Worm (Caenorhabditis elegans) whole organism, young adult: ENCODE measurements around the gene ZC302.3.

Source experiments
- F33H1.4 ChIP-seq: fragments of 200-800 bp; sonication (Bioruptor generic); IDR thresholded peaks from 2 replicates; pipeline ENCODE4 v1.3.6; 2022; ENCODE audit warnings: missing genetic modification reagents, missing genetic modification characterization, missing compliant biosample characterization
- F37B4.10 ChIP-seq: fragments of 200-800 bp; sonication (Bioruptor generic); IDR thresholded peaks from 2 replicates; pipeline ENCODE4 v1.3.6; 2022; ENCODE audit warnings: missing genetic modification characterization, missing compliant biosample characterization
- F49E8.2 ChIP-seq: sonication (generic microtip); optimal IDR thresholded peaks from 3 replicates; lab custom pipeline; 2017; ENCODE audit warnings: missing genetic modification characterization, mild to moderate bottlenecking, missing compliant biosample characterization, antibody characterized with exemption, moderate library complexity; ENCODE audit not compliant: insufficient read depth
- F55B11.4 ChIP-seq: sonication (generic microtip); optimal IDR thresholded peaks from 2 replicates; lab custom pipeline; 2016; ENCODE audit warnings: missing compliant biosample characterization, missing genetic modification characterization, borderline replicate concordance; ENCODE audit not compliant: insufficient read depth
- Y95B8A.8 ChIP-seq: fragments of 200-800 bp; sonication (Bioruptor generic); IDR thresholded peaks from 2 replicates; pipeline ENCODE4 v1.3.6; 2022; ENCODE audit warnings: missing genetic modification reagents, missing genetic modification characterization, missing compliant biosample characterization
- ZK185.1 ChIP-seq: sonication (generic microtip); optimal IDR thresholded peaks from 2 replicates; lab custom pipeline; 2016; ENCODE audit warnings: mild to moderate bottlenecking, missing genetic modification characterization, missing compliant biosample characterization; ENCODE audit not compliant: poor library complexity, severe bottlenecking
- akir-1 ChIP-seq: fragments of 200-800 bp; sonication (Bioruptor generic); optimal IDR thresholded peaks from 2 replicates; lab custom pipeline; 2018; ENCODE audit warnings: mild to moderate bottlenecking, missing genetic modification characterization, moderate library complexity, missing compliant biosample characterization
- ama-1 ChIP-seq, 3 experiments: fragments of 150-350 bp in 1 of 3; sonication (generic microtip) in 2 of 3; optimal IDR thresholded peaks; 2 replicates each; lab custom pipeline; 2014 to 2018; ENCODE audit warnings: missing biosample characterization in 2 of 3, missing genetic modification characterization in 2 of 3, missing genetic modification reagents in 2 of 3
- bed-2 ChIP-seq: fragments of 200-800 bp; sonication (Bioruptor generic); IDR thresholded peaks from 2 replicates; pipeline ENCODE4 v1.3.6; 2022; ENCODE audit warnings: missing genetic modification reagents, missing genetic modification characterization, missing compliant biosample characterization
- cebp-2 ChIP-seq: fragments of 200-800 bp; sonication (Bioruptor generic); IDR thresholded peaks from 2 replicates; pipeline ENCODE4 v1.3.6; 2022; ENCODE audit warnings: missing genetic modification characterization, missing compliant biosample characterization
- ceh-100 ChIP-seq: fragments of 200-800 bp; sonication (Bioruptor generic); IDR thresholded peaks from 2 replicates; pipeline ENCODE4 v1.3.6; 2022; ENCODE audit warnings: missing genetic modification reagents, missing genetic modification characterization, missing compliant biosample characterization
- ceh-27 ChIP-seq: fragments of 200-800 bp; sonication (Bioruptor generic); optimal IDR thresholded peaks from 2 replicates; lab custom pipeline; 2018; ENCODE audit warnings: mild to moderate bottlenecking, missing genetic modification characterization, moderate library complexity, missing compliant biosample characterization
- chd-7 ChIP-seq: sonication (generic microtip); optimal IDR thresholded peaks from 2 replicates; lab custom pipeline; 2016; ENCODE audit warnings: mild to moderate bottlenecking, missing genetic modification characterization, moderate library complexity, missing compliant biosample characterization
- dox-1 ChIP-seq: fragments of 200-800 bp; sonication (Bioruptor generic); IDR thresholded peaks from 2 replicates; pipeline ENCODE4 v1.3.6; 2022; ENCODE audit warnings: missing genetic modification reagents, missing genetic modification characterization, missing compliant biosample characterization
- dpff-1 ChIP-seq: sonication (generic microtip); optimal IDR thresholded peaks from 2 replicates; lab custom pipeline; 2017; ENCODE audit warnings: mild to moderate bottlenecking, missing genetic modification characterization, missing compliant biosample characterization
- dpl-1 ChIP-seq: fragments of 150-350 bp; optimal IDR thresholded peaks from 2 replicates; lab custom pipeline; 2014; ENCODE audit warnings: missing biosample characterization, missing genetic modification reagents, missing genetic modification characterization
- egl-44 ChIP-seq: fragments of 200-800 bp; sonication (Bioruptor generic); IDR thresholded peaks from 2 replicates; pipeline ENCODE4 v1.3.6; 2022; ENCODE audit warnings: missing genetic modification reagents, missing genetic modification characterization, missing compliant biosample characterization
- ekl-4 ChIP-seq: fragments of 200-800 bp; sonication (Bioruptor generic); IDR thresholded peaks from 2 replicates; pipeline ENCODE4 v1.3.6; 2022; ENCODE audit warnings: missing genetic modification reagents, missing genetic modification characterization, missing compliant biosample characterization
- ets-4 ChIP-seq: fragments of 200-800 bp; sonication (Bioruptor generic); optimal IDR thresholded peaks from 2 replicates; lab custom pipeline; 2018; ENCODE audit warnings: mild to moderate bottlenecking, missing genetic modification characterization, missing compliant biosample characterization
- hmg-1.2 ChIP-seq: fragments of 200-800 bp; sonication (Bioruptor generic); IDR thresholded peaks from 2 replicates; pipeline ENCODE4 v1.3.6; 2022; ENCODE audit warnings: missing genetic modification reagents, missing genetic modification characterization, missing compliant biosample characterization
- hmg-20 ChIP-seq: fragments of 200-800 bp; sonication (Bioruptor generic); IDR thresholded peaks from 2 replicates; pipeline ENCODE4 v1.3.6; 2022; ENCODE audit warnings: missing genetic modification reagents, missing genetic modification characterization, missing compliant biosample characterization
- lag-1 ChIP-seq: fragments of 200-800 bp; sonication (Bioruptor generic); IDR thresholded peaks from 2 replicates; pipeline ENCODE4 v1.3.6; 2022; ENCODE audit warnings: missing genetic modification reagents, missing genetic modification characterization, missing compliant biosample characterization
- lin-26 ChIP-seq: fragments of 200-800 bp; sonication (Bioruptor generic); IDR thresholded peaks from 2 replicates; pipeline ENCODE4 v1.3.6; 2022; ENCODE audit warnings: missing genetic modification reagents, missing genetic modification characterization, missing compliant biosample characterization
- lir-1 ChIP-seq: fragments of 200-800 bp; sonication (Bioruptor generic); conservative IDR thresholded peaks from 2 replicates; pipeline ENCODE4 v1.3.6; 2022; ENCODE audit warnings: missing genetic modification reagents, missing genetic modification characterization, missing compliant biosample characterization
- lsy-27 ChIP-seq: sonication (generic microtip); optimal IDR thresholded peaks from 2 replicates; lab custom pipeline; 2017; ENCODE audit warnings: missing genetic modification characterization, mild to moderate bottlenecking, missing compliant biosample characterization, antibody characterized with exemption, missing genotype, borderline replicate concordance; ENCODE audit not compliant: insufficient read depth
- madf-6 ChIP-seq: fragments of 200-800 bp; sonication (Bioruptor generic); IDR thresholded peaks from 2 replicates; pipeline ENCODE4 v1.3.6; 2022; ENCODE audit warnings: missing genetic modification reagents, missing genetic modification characterization, missing compliant biosample characterization
- madf-8 ChIP-seq: fragments of 200-800 bp; sonication (Bioruptor generic); conservative IDR thresholded peaks from 2 replicates; pipeline ENCODE4 v1.3.6; 2022; ENCODE audit warnings: missing genetic modification reagents, missing genetic modification characterization, missing compliant biosample characterization
- mel-28 ChIP-seq: sonication (generic microtip); optimal IDR thresholded peaks from 2 replicates; lab custom pipeline; 2016; ENCODE audit warnings: borderline replicate concordance, mild to moderate bottlenecking, missing genetic modification characterization, missing compliant biosample characterization
- mxl-1 ChIP-seq: sonication (generic microtip); optimal IDR thresholded peaks from 2 replicates; lab custom pipeline; 2016; ENCODE audit warnings: missing genetic modification characterization, missing compliant biosample characterization
- nfya-2 ChIP-seq: fragments of 200-800 bp; sonication (Bioruptor generic); IDR thresholded peaks from 2 replicates; pipeline ENCODE4 v1.3.6; 2022; ENCODE audit warnings: missing genetic modification reagents, missing genetic modification characterization, missing compliant biosample characterization
- nhr-80 ChIP-seq: sonication (generic microtip); optimal IDR thresholded peaks from 2 replicates; lab custom pipeline; 2016; ENCODE audit warnings: missing genetic modification characterization, missing compliant biosample characterization
- pbrm-1 ChIP-seq: fragments of 200-800 bp; sonication (Bioruptor generic); IDR thresholded peaks from 2 replicates; pipeline ENCODE4 v1.3.6; 2022; ENCODE audit warnings: missing genetic modification reagents, missing genetic modification characterization, missing compliant biosample characterization
- rcor-1 ChIP-seq: fragments of 200-800 bp; sonication (Bioruptor generic); IDR thresholded peaks from 2 replicates; pipeline ENCODE4 v1.3.6; 2022; ENCODE audit warnings: missing genetic modification reagents, missing genetic modification characterization, missing compliant biosample characterization
- rec-8 ChIP-seq, 2 experiments: sonication (generic microtip); optimal IDR thresholded peaks; 2 replicates each; lab custom pipeline; 2016; ENCODE audit warnings: mild to moderate bottlenecking in 2 of 2, missing genetic modification characterization in 2 of 2, missing genetic modification reagents in 2 of 2, missing genotype in 2 of 2, missing biosample characterization in 1 of 2, missing compliant biosample characterization in 1 of 2, moderate library complexity in 1 of 2
- sdz-38 ChIP-seq: sonication (generic microtip); optimal IDR thresholded peaks from 2 replicates; lab custom pipeline; 2016; ENCODE audit warnings: missing genotype, missing genetic modification characterization, missing compliant biosample characterization
- snpc-3.4 ChIP-seq: sonication (generic microtip); optimal IDR thresholded peaks from 2 replicates; lab custom pipeline; 2017; ENCODE audit warnings: missing genetic modification characterization, mild to moderate bottlenecking, missing compliant biosample characterization, antibody characterized with exemption, moderate library complexity, missing genotype, missing genetic modification reagents
- snpc-4 ChIP-seq, 5 experiments: fragments of 150-350 bp in 1 of 5; sonication (generic microtip) in 4 of 5; optimal IDR thresholded peaks; 2 replicates each; lab custom pipeline; 2014 to 2018; ENCODE audit warnings: missing genetic modification characterization in 5 of 5, missing biosample characterization in 3 of 5, antibody characterized with exemption in 2 of 5, mild to moderate bottlenecking in 2 of 5, missing compliant biosample characterization in 2 of 5, missing genotype in 2 of 5, moderate library complexity in 2 of 5, missing genetic modification reagents in 1 of 5
- somi-1 ChIP-seq: fragments of 200-800 bp; sonication (Bioruptor generic); optimal IDR thresholded peaks from 2 replicates; lab custom pipeline; 2018; ENCODE audit warnings: mild to moderate bottlenecking, missing genetic modification characterization, missing compliant biosample characterization
- sptf-2 ChIP-seq: fragments of 200-800 bp; sonication (Bioruptor generic); optimal IDR thresholded peaks from 2 replicates; lab custom pipeline; 2018; ENCODE audit warnings: mild to moderate bottlenecking, missing genetic modification characterization, missing compliant biosample characterization
- tbp1 ChIP-seq: fragments of 200-800 bp; sonication (Bioruptor generic); optimal IDR thresholded peaks from 2 replicates; lab custom pipeline; 2018; ENCODE audit warnings: mild to moderate bottlenecking, missing genetic modification characterization, missing compliant biosample characterization
- tlf-1 ChIP-seq: fragments of 200-800 bp; sonication (Bioruptor generic); optimal IDR thresholded peaks from 2 replicates; lab custom pipeline; 2018; ENCODE audit warnings: mild to moderate bottlenecking, missing genetic modification characterization, missing compliant biosample characterization
- zfh-2 ChIP-seq: fragments of 200-800 bp; sonication (Bioruptor generic); conservative IDR thresholded peaks from 2 replicates; pipeline ENCODE4 v1.3.6; 2022; ENCODE audit warnings: missing genetic modification reagents, missing genetic modification characterization, missing compliant biosample characterization
- ztf-25 ChIP-seq: fragments of 200-800 bp; sonication (Bioruptor generic); IDR thresholded peaks from 2 replicates; pipeline ENCODE4 v1.3.6; 2022; ENCODE audit warnings: missing genetic modification reagents, missing genetic modification characterization, missing compliant biosample characterization

Gene ZC302.3

DNA sequence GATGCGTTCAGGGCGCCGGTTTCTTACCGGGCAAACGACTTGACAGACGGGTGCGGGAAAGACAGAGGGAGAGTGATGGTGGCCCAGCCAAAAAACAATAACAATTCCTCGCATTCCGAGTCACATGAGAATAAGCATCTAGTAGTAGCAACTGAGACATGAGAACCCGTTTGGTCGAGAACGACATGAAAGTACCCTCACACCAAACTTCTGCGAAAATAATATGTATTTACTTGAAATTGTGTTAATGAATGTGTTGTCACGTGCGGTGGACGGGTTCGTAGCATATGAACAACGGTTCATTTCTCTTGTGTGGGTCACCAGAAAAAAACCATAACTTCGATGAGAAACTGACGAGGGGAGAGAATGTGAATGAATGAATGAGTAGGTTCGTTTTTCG lies 20.4 kb downstream of the ZC302.3 start:
- TF ChIP-seq ceh-100 (GFP tag; lab: Robert Waterston, UW) = no peak
- TF ChIP-seq, all 124 proteins: peak for 0

DNA sequence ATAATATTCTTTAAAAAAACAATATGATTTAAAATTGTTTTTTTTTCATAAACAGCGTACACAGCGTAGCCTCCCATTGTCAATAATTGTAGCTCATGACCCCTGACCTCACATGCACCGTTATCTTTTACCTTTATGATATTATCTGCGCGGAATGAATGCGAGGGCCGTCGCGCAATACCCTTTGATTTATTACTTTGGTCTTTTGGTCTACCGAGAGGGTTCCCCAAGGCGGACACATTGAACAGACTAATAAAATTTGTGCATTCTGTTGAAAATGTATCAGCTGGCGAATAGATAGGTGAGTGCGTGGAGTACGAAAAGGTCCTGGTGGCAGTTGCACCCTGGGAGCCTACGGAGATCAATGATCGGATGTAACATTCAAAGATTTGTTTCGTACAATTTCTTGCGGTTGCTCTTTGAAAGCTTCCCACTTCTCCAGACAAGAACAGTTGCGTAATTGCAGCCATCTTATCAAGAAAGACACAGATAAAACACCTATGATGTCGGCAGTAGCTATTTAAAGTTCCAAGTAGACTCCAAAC lies 20.9 kb downstream of the ZC302.3 start:
- TF ChIP-seq ama-1 (optimal IDR thresholded peaks at IDR 0.05; lab: Kevin White, UChicago) = no peak
- TF ChIP-seq ama-1 (GFP tag; optimal IDR thresholded peaks at IDR 0.05; lab: Kevin White, UChicago) = no peak
- TF ChIP-seq mxl-1 = no peak
- no peak for TF ChIP-seq akir-1 (GFP tag; lab: Kevin White, UChicago)
- no peak for TF ChIP-seq ztf-25 (GFP tag; lab: Robert Waterston, UW)
- no peak for TF ChIP-seq zfh-2
- TF ChIP-seq somi-1 (GFP tag; lab: Kevin White, UChicago) = no peak
- TF ChIP-seq lsy-27 (tag; lab: Kevin White, UChicago) = no peak
- TF ChIP-seq rcor-1 (GFP tag; lab: Robert Waterston, UW) = no peak
- no peak for TF ChIP-seq nfya-2 (GFP tag; lab: Robert Waterston, UW)
- no peak for TF ChIP-seq F37B4.10 (GFP tag; lab: Robert Waterston, UW)
- no peak for TF ChIP-seq cebp-2
- no peak for TF ChIP-seq ZK185.1 (tag; lab: Kevin White, UChicago)
- TF ChIP-seq madf-6 (GFP tag; lab: Robert Waterston, UW) = no peak
- no peak for TF ChIP-seq sptf-2 (GFP tag; lab: Kevin White, UChicago)
- TF ChIP-seq F33H1.4 (GFP tag; lab: Robert Waterston, UW) = no peak
- TF ChIP-seq rec-8 (tag; optimal IDR thresholded peaks at IDR 0.05; lab: Kevin White, UChicago) = no peak
- no peak for TF ChIP-seq chd-7 (tag; lab: Kevin White, UChicago)
- no peak for TF ChIP-seq sdz-38 (tag; lab: Kevin White, UChicago)

DNA sequence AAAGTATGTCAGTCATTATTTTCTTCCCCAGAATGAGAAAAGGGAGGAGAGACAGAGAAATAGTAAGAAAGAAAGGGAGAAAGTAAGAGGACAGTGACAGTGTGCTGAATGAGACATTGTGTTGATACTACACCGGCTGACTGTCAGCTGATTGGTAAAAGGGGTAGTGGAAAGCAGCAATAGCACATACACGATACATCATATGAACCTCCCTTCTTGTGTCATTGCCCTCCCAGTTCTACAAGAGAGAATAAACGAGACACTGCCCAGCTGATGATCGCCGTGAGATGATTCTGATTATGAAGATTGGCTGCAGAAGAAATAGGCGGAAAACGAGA lies 21.5 kb downstream of the ZC302.3 start:
- no peak for TF ChIP-seq dox-1
- TF ChIP-seq nhr-80 (tag; lab: Kevin White, UChicago) = peak; percentile 74
- no peak for TF ChIP-seq egl-44 (GFP tag; lab: Robert Waterston, UW)
- 0 out of 2 replicates have a peak, but pooled peaks have one; percentile 7 for TF ChIP-seq Y95B8A.8
- TF ChIP-seq F49E8.2 (tag; lab: Kevin White, UChicago) = no peak
- TF ChIP-seq dpff-1 = no peak
- no peak for TF ChIP-seq dpl-1 (GFP tag; lab: Kevin White, UChicago)
- TF ChIP-seq rec-8 (tag; optimal IDR thresholded peaks at IDR 0.05; lab: Kevin White, UChicago) = no peak
- TF ChIP-seq ekl-4 (GFP tag; lab: Robert Waterston, UW) = peak; percentile 48; the same call in 1 of the 2 replicates
- TF ChIP-seq pbrm-1 (GFP tag; lab: Robert Waterston, UW) = 0 out of 2 replicates have a peak, but pooled peaks have one; percentile 30
- no peak for TF ChIP-seq lin-26
- TF ChIP-seq snpc-4 (GFP tag; optimal IDR thresholded peaks at IDR 0.05; lab: Kevin White, UChicago) = no peak
- TF ChIP-seq snpc-4 (tag; optimal IDR thresholded peaks at IDR 0.05; lab: Kevin White, UChicago) = peak in 2 of 4 experiments; percentile 9 to 18
- peak; percentile 47; the same call in 1 of the 2 replicates for TF ChIP-seq hmg-1.2 (GFP tag; lab: Robert Waterston, UW)
- no peak for TF ChIP-seq snpc-3.4 (tag; lab: Kevin White, UChicago)
- TF ChIP-seq rcor-1 (GFP tag; lab: Robert Waterston, UW) = 0 out of 2 replicates have a peak, but pooled peaks have one; percentile 3
- TF ChIP-seq ceh-27 (GFP tag; lab: Kevin White, UChicago) = peak; percentile 44
- no peak for TF ChIP-seq zfh-2
- TF ChIP-seq madf-6 (GFP tag; lab: Robert Waterston, UW) = no peak
- TF ChIP-seq hmg-20 (GFP tag; lab: Robert Waterston, UW) = no peak
- TF ChIP-seq lag-1 (GFP tag; lab: Robert Waterston, UW) = no peak
- TF ChIP-seq lir-1 (GFP tag; lab: Robert Waterston, UW) = peak; percentile 73
- TF ChIP-seq mel-28 = no peak
- no peak for TF ChIP-seq madf-8
- no peak for TF ChIP-seq tbp1 (GFP tag; lab: Kevin White, UChicago)
- no peak for TF ChIP-seq tlf-1 (GFP tag; lab: Kevin White, UChicago)
- TF ChIP-seq F55B11.4 = no peak
- no peak for TF ChIP-seq bed-2
- TF ChIP-seq sdz-38 (tag; lab: Kevin White, UChicago) = no peak
- TF ChIP-seq ets-4 (GFP tag; lab: Kevin White, UChicago) = no peak
